Fruit fly (Drosophila melanogaster): Measurements from ENCODE around the gene CG3769.
A peak's percentile ranks its signal among the peaks of the same experiment; 100 is the strongest.

dm6 chr2L:9438227-9438626 lies 3.0 kb downstream of the CG3769 start:
- TF ChIP-seq Hr96 (GFP tag; optimal IDR thresholded peaks at IDR 0.05) (no peak), cnc (optimal IDR thresholded peaks at IDR 0.05) (no peak), toe (GFP tag; optimal IDR thresholded peaks at IDR 0.05) (no peak), CG12768 (GFP tag; optimal IDR thresholded peaks at IDR 0.05) (no peak), Clk (GFP tag; optimal IDR thresholded peaks at IDR 0.05) (no peak), bab1 (GFP tag; optimal IDR thresholded peaks at IDR 0.05) (peak; percentile 38), CG11617 (GFP tag; optimal IDR thresholded peaks at IDR 0.05) (no peak), CG14711 (tag; optimal IDR thresholded peaks at IDR 0.05) (peak; percentile 23), CG7101 (tag; optimal IDR thresholded peaks at IDR 0.05) (no peak), CG1620 (GFP tag; optimal IDR thresholded peaks at IDR 0.05) (no peak), kay (GFP tag; ENCODE audit: borderline replicate concordance) (no peak), pad (GFP tag; optimal IDR thresholded peaks at IDR 0.05) (no peak), CG7045 (GFP tag; optimal IDR thresholded peaks at IDR 0.05) (no peak), Crg-1 (GFP tag; optimal IDR thresholded peaks at IDR 0.05) (no peak)

Data from whole organism, adult.